Worm (Caenorhabditis elegans) whole organism, midembryonic: ENCODE data around the gene ugt-2.
A peak's percentile ranks its signal among the peaks of the same experiment; 100 is the strongest.

Experiments
- T22C8.4 ChIP-seq: fragments of 200-800 bp; sonication (Bioruptor generic); IDR thresholded peaks from 2 replicates; pipeline ENCODE4 v1.3.6; 2022; ENCODE audit warnings: missing genetic modification characterization, missing compliant biosample characterization
- cog-1 ChIP-seq: sonication (generic microtip); optimal IDR thresholded peaks from 2 replicates; lab custom pipeline; 2016; ENCODE audit warnings: missing genetic modification characterization, missing compliant biosample characterization
- flt-1 ChIP-seq: fragments of 200-800 bp; sonication (Bioruptor generic); IDR thresholded peaks from 2 replicates; pipeline ENCODE4 v1.3.6; 2022; ENCODE audit warnings: missing genetic modification characterization, missing compliant biosample characterization
- klf-2 ChIP-seq: fragments of 200-800 bp; sonication (Bioruptor generic); conservative IDR thresholded peaks from 2 replicates; pipeline ENCODE4 v1.3.6; 2022; ENCODE audit warnings: missing genetic modification reagents, missing genetic modification characterization, missing compliant biosample characterization
- med-1 ChIP-seq: sonication (generic microtip); optimal IDR thresholded peaks from 2 replicates; lab custom pipeline; 2017; ENCODE audit warnings: missing genetic modification characterization, mild to moderate bottlenecking, missing compliant biosample characterization, antibody characterized with exemption, missing genetic modification reagents; ENCODE audit not compliant: insufficient read depth
- ref-1 ChIP-seq: fragments of 200-800 bp; sonication (Bioruptor generic); conservative IDR thresholded peaks from 2 replicates; pipeline ENCODE4 v1.3.6; 2022; ENCODE audit warnings: missing genetic modification reagents, missing genetic modification characterization, missing compliant biosample characterization
- tab-1 ChIP-seq: fragments of 200-800 bp; sonication (Bioruptor generic); IDR thresholded peaks from 2 replicates; pipeline ENCODE4 v1.3.6; 2022; ENCODE audit warnings: missing genetic modification characterization, missing compliant biosample characterization
- ztf-23 ChIP-seq: fragments of 200-800 bp; sonication (Bioruptor generic); IDR thresholded peaks from 2 replicates; pipeline ENCODE4 v1.3.6; 2022; ENCODE audit warnings: missing genetic modification reagents, missing genetic modification characterization, missing compliant biosample characterization
- ztf-29 ChIP-seq: fragments of 200-800 bp; sonication (Bioruptor generic); IDR thresholded peaks from 2 replicates; pipeline ENCODE4 v1.3.6; 2022; ENCODE audit warnings: missing genetic modification reagents, missing genetic modification characterization, missing compliant biosample characterization

Gene ugt-2

DNA sequence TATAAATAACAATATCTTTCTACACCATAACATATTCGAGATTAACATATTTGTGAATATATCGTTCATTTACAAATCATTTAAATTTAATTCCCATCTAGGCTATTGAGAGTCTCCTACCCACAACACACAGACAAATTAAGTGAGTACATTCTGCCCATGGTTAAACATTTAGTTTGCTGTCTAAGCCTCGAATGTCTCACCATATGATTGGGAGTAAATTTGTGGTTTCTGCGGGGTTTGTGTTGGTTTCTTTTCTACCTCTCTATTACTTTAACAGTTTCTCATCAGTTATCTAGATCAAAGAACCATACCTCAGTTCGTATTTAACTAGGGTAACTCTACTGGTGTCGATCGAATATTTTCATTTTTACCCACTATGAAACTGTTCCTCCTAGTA lies at the start of gene ugt-2:
ugt-2 (plus strand) TSS at position 371 of the 400 bp plus-strand sequence.
- no peak for TF ChIP-seq med-1 (GFP tag; lab: Kevin White, UChicago)
- TF ChIP-seq klf-2 (GFP tag; lab: Robert Waterston, UW), result no peak
- no peak for TF ChIP-seq cog-1
- TF ChIP-seq flt-1 (GFP tag; lab: Robert Waterston, UW), result no peak
- TF ChIP-seq tab-1, result no peak
- TF ChIP-seq ztf-23 (GFP tag; lab: Robert Waterston, UW), result no peak
- TF ChIP-seq ztf-29 (GFP tag; lab: Robert Waterston, UW), result no peak
- TF ChIP-seq ref-1 (GFP tag; lab: Robert Waterston, UW), result no peak
- TF ChIP-seq T22C8.4 (GFP tag; lab: Robert Waterston, UW), result no peak

DNA sequence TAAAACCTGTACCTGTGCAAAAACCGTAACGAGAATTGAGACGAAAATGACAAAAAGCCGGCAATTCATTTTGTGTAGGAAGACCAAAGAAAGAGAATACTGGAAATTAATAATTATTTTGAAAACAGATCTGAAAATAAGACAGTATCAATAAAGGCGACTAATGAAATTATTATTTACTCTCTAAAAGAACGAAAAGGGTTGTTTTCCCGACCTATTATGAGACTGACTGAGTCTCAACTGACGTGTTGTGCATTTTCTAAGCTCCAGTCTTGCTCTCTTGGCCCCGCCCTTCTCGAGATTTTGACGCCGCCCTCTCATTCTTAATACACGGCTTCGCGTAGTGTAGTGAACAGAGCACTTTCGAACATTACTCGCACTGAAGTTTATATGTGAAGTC lies 48.5 kb upstream of the ugt-2 start, which contains the start of gene K07C5.9:
K07C5.9 (minus strand) TSS at position 101 of the 400 bp plus-strand sequence.
- TF ChIP-seq T22C8.4 (GFP tag; lab: Robert Waterston, UW) (no peak), tab-1 (no peak), ztf-29 (GFP tag; lab: Robert Waterston, UW) (no peak), ztf-23 (GFP tag; lab: Robert Waterston, UW) (no peak), flt-1 (GFP tag; lab: Robert Waterston, UW) (no peak), ref-1 (GFP tag; lab: Robert Waterston, UW) (no peak), cog-1 (no peak), med-1 (GFP tag; lab: Kevin White, UChicago) (no peak), klf-2 (GFP tag; lab: Robert Waterston, UW) (no peak)

DNA sequence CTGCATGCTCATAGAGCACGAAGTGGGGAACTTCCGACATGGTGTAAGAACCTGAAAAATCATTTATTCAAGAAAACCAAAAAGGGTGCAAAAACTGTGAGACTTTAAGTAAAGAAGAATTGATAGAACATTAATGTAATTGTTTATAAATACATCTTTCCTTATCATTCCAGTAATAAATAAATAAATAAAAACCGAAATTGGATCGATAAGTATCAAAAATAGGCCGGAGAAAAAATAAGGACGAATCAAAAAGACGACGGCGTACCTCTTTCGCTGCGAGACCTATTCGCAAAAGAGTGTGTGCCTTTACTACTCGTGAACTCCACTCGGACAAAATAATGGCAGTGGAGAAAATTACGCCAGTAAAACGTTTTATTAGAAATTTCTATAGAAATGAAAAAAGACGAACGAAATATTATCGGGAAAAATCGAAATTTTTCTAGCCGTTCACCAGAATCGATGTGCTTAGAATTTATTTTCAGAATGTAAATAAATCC lies 45.6 kb upstream of the ugt-2 start, which contains the start of gene nol-56:
nol-56 (minus strand) TSS at position 51 of the 500 bp plus-strand sequence.
- TF ChIP-seq cog-1 (no peak), flt-1 (GFP tag; lab: Robert Waterston, UW) (no peak), klf-2 (GFP tag; lab: Robert Waterston, UW) (no peak), ref-1 (GFP tag; lab: Robert Waterston, UW) (no peak), ztf-23 (GFP tag; lab: Robert Waterston, UW) (no peak), T22C8.4 (GFP tag; lab: Robert Waterston, UW) (no peak), tab-1 (no peak), med-1 (GFP tag; lab: Kevin White, UChicago) (no peak), ztf-29 (GFP tag; lab: Robert Waterston, UW) (no peak)

DNA sequence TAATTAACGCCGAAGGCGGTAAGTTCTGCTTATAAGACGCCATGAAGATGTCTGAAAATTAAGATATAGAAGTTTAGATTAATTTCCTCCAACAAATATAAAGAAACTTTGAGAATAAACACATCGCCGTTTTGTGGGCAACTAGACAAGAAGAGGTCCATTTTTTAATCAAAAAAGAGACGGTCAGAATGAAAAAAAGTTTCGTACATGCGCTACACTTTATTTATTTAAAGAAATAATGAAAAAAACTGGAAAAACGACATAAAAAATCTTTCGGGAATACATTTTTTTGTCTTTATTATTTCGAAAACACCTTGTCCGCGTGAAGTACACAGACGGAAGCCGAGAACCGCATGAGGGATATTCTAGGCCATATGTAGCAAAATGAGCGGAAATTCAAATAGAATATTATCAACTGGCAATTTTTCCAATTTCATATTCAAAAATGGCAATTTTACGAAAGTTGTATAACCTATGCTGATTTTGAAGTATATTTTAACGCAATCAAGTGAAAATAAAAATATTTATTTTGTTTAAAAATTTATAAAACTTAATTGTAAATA lies 42.7 kb upstream of the ugt-2 start, which contains the start of gene sluh-7:
sluh-7 (minus strand) TSS at position 51 of the 563 bp plus-strand sequence.
- TF ChIP-seq ztf-23 (GFP tag; lab: Robert Waterston, UW), result peak; percentile 75
- TF ChIP-seq flt-1 (GFP tag; lab: Robert Waterston, UW), result peak; percentile 79
- no peak for TF ChIP-seq ref-1 (GFP tag; lab: Robert Waterston, UW)
- no peak; the same call in 1 of the 2 replicates for TF ChIP-seq T22C8.4 (GFP tag; lab: Robert Waterston, UW)
- peak; percentile 70; the same call in 1 of the 2 replicates for TF ChIP-seq ztf-29 (GFP tag; lab: Robert Waterston, UW)
- no peak for TF ChIP-seq med-1 (GFP tag; lab: Kevin White, UChicago)
- TF ChIP-seq cog-1, result peak; percentile 46
- 0 out of 2 replicates have a peak, but pooled peaks have one; percentile 31 for TF ChIP-seq klf-2 (GFP tag; lab: Robert Waterston, UW)
- TF ChIP-seq tab-1, result no peak

DNA sequence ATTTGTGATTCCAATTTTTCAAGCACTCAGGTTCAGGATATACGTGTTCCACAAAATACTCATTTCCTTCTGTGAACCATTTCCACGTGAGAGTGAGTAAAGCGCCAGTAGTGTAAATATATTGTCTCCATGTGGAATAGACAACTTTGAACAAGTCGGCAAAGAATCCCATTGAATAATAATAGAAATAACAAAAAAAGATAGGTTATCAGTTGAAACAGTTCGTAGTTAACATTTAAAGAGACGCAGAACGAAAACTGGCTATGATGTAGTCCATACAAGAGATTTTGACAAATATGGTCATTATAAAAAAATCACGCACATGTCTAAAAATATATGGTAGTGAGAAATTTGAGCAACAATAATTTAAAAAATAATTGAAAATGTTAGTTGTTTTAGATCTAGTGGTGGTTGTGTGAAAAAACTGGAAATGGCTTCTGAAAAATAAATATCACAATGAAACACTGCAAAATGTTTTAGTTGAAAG lies 41.1 kb upstream of the ugt-2 start, which contains the start of gene ceeh-2:
ceeh-2 (minus strand) TSS at position 437 of the 487 bp plus-strand sequence.
- TF ChIP-seq T22C8.4 (GFP tag; lab: Robert Waterston, UW) (no peak), klf-2 (GFP tag; lab: Robert Waterston, UW) (no peak), flt-1 (GFP tag; lab: Robert Waterston, UW) (no peak), cog-1 (no peak), tab-1 (no peak), ref-1 (GFP tag; lab: Robert Waterston, UW) (no peak), ztf-23 (GFP tag; lab: Robert Waterston, UW) (no peak), ztf-29 (GFP tag; lab: Robert Waterston, UW) (no peak), med-1 (GFP tag; lab: Kevin White, UChicago) (no peak)

DNA sequence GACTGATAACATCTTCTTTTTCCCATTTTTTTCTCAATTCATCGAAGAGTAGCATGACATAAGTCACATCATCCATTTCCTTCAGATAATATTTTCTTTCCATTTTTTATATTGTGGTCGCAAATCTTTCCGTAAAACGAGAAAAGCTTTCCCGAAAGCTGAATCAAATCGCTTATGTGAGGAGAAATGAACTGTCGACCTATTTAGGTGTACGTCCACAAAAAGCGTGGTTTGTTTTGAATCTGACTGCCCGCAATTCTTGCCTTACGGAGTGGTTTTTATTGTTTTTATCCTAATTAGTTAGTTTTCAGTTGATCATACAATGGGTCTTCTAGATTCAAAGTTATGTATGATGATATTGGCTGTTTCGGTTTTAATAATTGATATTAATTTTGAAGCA lies 40.4 kb upstream of the ugt-2 start, which contains the start of gene ttll-15:
ttll-15 (plus strand) TSS at position 301 of the 400 bp plus-strand sequence.
- TF ChIP-seq flt-1 (GFP tag; lab: Robert Waterston, UW), result no peak
- TF ChIP-seq ref-1 (GFP tag; lab: Robert Waterston, UW), result no peak
- TF ChIP-seq med-1 (GFP tag; lab: Kevin White, UChicago), result no peak
- no peak for TF ChIP-seq cog-1
- no peak for TF ChIP-seq T22C8.4 (GFP tag; lab: Robert Waterston, UW)
- no peak for TF ChIP-seq klf-2 (GFP tag; lab: Robert Waterston, UW)
- no peak for TF ChIP-seq ztf-23 (GFP tag; lab: Robert Waterston, UW)
- no peak for TF ChIP-seq tab-1

DNA sequence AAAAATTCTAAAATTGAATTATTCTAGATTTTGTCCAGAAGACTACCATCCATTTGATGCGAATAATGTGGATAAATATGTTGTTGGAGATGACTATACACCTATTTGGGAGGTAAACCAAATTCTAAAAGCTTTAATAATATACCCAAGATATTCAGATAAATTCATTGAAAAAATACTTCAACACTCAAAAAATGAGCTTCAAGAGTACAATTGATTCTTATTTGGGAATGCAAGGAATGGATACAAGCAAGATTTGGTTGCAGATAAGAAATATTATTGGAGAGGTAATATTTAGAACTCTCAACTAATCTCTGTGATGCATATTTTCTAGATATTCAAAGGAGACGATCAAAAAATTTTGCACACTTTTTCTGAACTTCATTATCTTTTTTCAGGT lies 38.4 kb upstream of the ugt-2 start:
- TF ChIP-seq ztf-29 (GFP tag; lab: Robert Waterston, UW) (no peak), ztf-23 (GFP tag; lab: Robert Waterston, UW) (no peak), T22C8.4 (GFP tag; lab: Robert Waterston, UW) (no peak), ref-1 (GFP tag; lab: Robert Waterston, UW) (no peak), tab-1 (no peak), flt-1 (GFP tag; lab: Robert Waterston, UW) (no peak), klf-2 (GFP tag; lab: Robert Waterston, UW) (no peak), cog-1 (no peak), med-1 (GFP tag; lab: Kevin White, UChicago) (no peak)

DNA sequence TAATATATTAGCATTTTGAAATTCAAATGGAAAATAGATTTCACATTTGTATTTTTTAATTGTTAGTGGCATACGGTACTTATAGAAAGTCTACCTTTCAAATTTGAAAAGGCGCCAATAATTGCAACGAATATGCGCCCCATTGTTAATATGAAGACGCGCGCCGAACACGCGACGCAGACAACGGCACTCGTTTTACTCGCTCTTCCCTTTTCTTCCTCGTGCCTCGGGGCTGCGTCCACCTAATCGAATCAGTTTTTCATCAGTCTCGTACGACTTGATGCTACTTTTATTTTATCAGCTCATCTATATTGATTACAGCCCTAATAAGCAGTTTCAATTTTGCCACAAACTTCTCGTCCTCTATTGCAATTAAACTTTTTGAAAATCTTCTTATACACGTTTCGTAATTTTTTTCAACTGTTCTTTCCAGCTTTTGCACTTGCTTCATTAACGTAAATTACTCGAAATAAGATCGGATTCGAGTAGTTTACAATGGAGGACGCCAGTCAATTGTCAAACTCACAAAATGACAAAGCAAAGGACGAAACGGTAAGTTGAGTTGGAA lies 36.7 kb upstream of the ugt-2 start, which contains the start of gene cash-1:
cash-1 (plus strand) TSS at position 432 of the 568 bp plus-strand sequence.
- TF ChIP-seq klf-2 (GFP tag; lab: Robert Waterston, UW), result no peak
- no peak for TF ChIP-seq tab-1
- TF ChIP-seq ztf-23 (GFP tag; lab: Robert Waterston, UW), result 0 out of 2 replicates have a peak, but pooled peaks have one; percentile 18
